Fruit fly (Drosophila melanogaster) whole organism, adult: Measurements from ENCODE around the gene PGRP-SA.

Experiments
- CG12768 ChIP-seq: fragments of 200-800 bp; sonication (Bioruptor generic); optimal IDR thresholded peaks from 2 replicates; lab custom pipeline; 2017; ENCODE audit warnings: missing biosample characterization, missing genetic modification characterization, mild to moderate bottlenecking, moderate library complexity, missing genetic modification reagents
- CG14711 ChIP-seq: fragments of 200-800 bp; sonication (Bioruptor generic); optimal IDR thresholded peaks from 2 replicates; lab custom pipeline; 2018; ENCODE audit warnings: missing biosample characterization, mild to moderate bottlenecking, missing genetic modification characterization, moderate library complexity
- CG1620 ChIP-seq: fragments of 200-800 bp; sonication (Bioruptor generic); optimal IDR thresholded peaks from 2 replicates; lab custom pipeline; 2016; ENCODE audit warnings: missing biosample characterization, missing genetic modification characterization
- CG33017 ChIP-seq: fragments of 200-800 bp; sonication (Bioruptor generic); optimal IDR thresholded peaks from 2 replicates; lab custom pipeline; 2018; ENCODE audit warnings: missing biosample characterization, mild to moderate bottlenecking, missing genetic modification characterization, moderate library complexity
- CG7101 ChIP-seq: fragments of 200-800 bp; sonication (Bioruptor generic); optimal IDR thresholded peaks from 2 replicates; lab custom pipeline; 2018; ENCODE audit warnings: missing biosample characterization, mild to moderate bottlenecking, missing genetic modification characterization, moderate library complexity
- Clk ChIP-seq: fragments of 200-800 bp; sonication (Bioruptor generic); optimal IDR thresholded peaks from 2 replicates; lab custom pipeline; 2017; ENCODE audit warnings: missing biosample characterization, missing genetic modification characterization
- Hr96 ChIP-seq: fragments of 200-800 bp; sonication (Bioruptor generic); optimal IDR thresholded peaks from 2 replicates; lab custom pipeline; 2016; ENCODE audit warnings: missing biosample characterization, missing genetic modification characterization
- Mnt ChIP-seq: fragments of 200-800 bp; sonication (Bioruptor generic); optimal IDR thresholded peaks from 2 replicates; lab custom pipeline; 2016; ENCODE audit warnings: missing biosample characterization, mild to moderate bottlenecking, missing genetic modification characterization
- bab1 ChIP-seq: fragments of 200-800 bp; sonication (Bioruptor generic); optimal IDR thresholded peaks from 3 replicates; lab custom pipeline; 2019; ENCODE audit warnings: missing biosample characterization, mild to moderate bottlenecking, missing genetic modification characterization, moderate library complexity
- cic ChIP-seq: fragments of 200-800 bp; sonication (Bioruptor generic); optimal IDR thresholded peaks from 2 replicates; lab custom pipeline; 2017; ENCODE audit warnings: missing biosample characterization, mild to moderate bottlenecking, missing genetic modification characterization, moderate library complexity
- cnc ChIP-seq, 2 experiments: fragments of >200 bp; optimal IDR thresholded peaks; 2 replicates each; lab custom pipeline; 2017
- kay ChIP-seq: fragments of 200-800 bp; sonication (Bioruptor generic); peaks from one replicate; lab custom pipeline; 2016; ENCODE audit warnings: missing biosample characterization, missing genetic modification characterization, borderline replicate concordance
- ovo ChIP-seq: fragments of 200-800 bp; sonication (Bioruptor generic); optimal IDR thresholded peaks from 2 replicates; lab custom pipeline; 2016; ENCODE audit warnings: missing biosample characterization, missing genetic modification characterization
- pad ChIP-seq: fragments of 200-800 bp; sonication (Bioruptor generic); optimal IDR thresholded peaks from 3 replicates; lab custom pipeline; 2017; ENCODE audit warnings: missing biosample characterization, missing genetic modification characterization, mild to moderate bottlenecking, moderate library complexity, missing genetic modification reagents
- tj ChIP-seq: fragments of 200-800 bp; sonication (Bioruptor generic); optimal IDR thresholded peaks from 3 replicates; lab custom pipeline; 2017; ENCODE audit warnings: missing biosample characterization, mild to moderate bottlenecking, missing genetic modification characterization, moderate library complexity

PGRP-SA gene

DNA sequence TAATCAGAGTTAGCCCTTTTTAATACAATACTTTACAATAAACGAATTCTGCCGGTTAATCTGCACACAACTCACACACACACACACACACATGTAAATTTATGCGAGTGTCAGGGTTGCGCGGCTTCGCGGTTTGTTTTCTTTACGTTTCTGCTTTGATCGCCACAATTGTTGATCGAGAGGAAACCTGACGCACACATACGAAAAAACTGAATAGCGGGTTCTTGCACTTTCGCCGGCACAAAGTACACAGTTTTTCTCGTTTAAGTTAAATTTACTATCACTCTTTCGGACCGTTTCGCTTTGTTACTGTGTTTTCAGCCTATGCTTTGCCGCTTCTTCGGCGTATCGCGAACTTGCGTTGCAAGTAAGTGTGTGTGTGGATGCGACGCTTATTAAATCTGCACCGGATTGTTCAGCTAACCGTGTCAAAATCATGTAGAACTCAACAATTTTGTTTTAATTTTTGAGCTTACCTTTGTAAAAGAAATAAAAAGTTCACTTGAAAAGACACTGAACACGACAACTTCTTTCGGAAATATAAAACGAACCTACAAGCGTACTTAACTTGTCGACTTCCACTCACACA lies 49.7 kb downstream of the PGRP-SA start:
- no peak for TF ChIP-seq pad (GFP tag; lab: Kevin White, UChicago)
- peak; percentile 31 for TF ChIP-seq cic
- no peak for TF ChIP-seq CG33017 (tag; lab: Kevin White, UChicago)
- TF ChIP-seq cnc (optimal IDR thresholded peaks at IDR 0.05; lab: Kevin White, UChicago), result no peak
- no peak for TF ChIP-seq CG1620
- TF ChIP-seq CG14711 (tag; lab: Kevin White, UChicago), result peak; percentile 94
- TF ChIP-seq CG12768, result no peak
- TF ChIP-seq bab1, result no peak
- no peak for TF ChIP-seq Mnt
- no peak for TF ChIP-seq Hr96 (GFP tag; lab: Kevin White, UChicago)
- TF ChIP-seq Clk, result no peak
- TF ChIP-seq tj (GFP tag; lab: Kevin White, UChicago), result peak; percentile 86

DNA sequence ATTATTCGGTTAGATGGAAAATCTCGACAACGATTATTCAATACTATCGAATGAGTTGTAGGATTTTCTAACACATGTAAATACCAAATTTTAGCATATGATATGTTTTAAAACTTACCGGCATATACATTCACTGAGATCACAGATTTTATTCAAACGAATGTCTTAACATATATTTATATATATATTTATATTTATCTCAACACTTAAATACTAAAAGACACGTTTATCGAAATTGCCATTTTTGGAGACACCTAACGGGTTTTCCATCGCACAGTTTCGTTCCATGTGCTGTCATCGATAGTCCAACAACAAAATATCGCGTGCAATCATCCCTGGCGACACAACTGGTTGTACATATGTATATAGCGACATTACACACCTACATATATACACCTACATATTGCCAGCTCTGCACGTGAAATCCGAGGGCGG lies 50.2 kb downstream of the PGRP-SA start, which contains the start of the genes CG2247 and CG1703:
Gene CG2247, minus strand, starts transcription at position 8 of the 435 bp plus-strand sequence.
Gene CG1703, plus strand, starts transcription at position 283 of the 435 bp plus-strand sequence.
- TF ChIP-seq CG7101, result peak; percentile 22
- no peak for TF ChIP-seq kay (GFP tag; lab: Kevin White, UChicago)
- peak; percentile 11 for TF ChIP-seq bab1
- peak; percentile 11 for TF ChIP-seq cic
- TF ChIP-seq ovo (GFP tag; lab: Kevin White, UChicago), result peak; percentile 94
- peak; percentile 85 for TF ChIP-seq Mnt
- no peak for TF ChIP-seq CG12768
